Worm (Caenorhabditis elegans): ENCODE measurements around the gene srh-68.

Gene srh-68

DNA sequence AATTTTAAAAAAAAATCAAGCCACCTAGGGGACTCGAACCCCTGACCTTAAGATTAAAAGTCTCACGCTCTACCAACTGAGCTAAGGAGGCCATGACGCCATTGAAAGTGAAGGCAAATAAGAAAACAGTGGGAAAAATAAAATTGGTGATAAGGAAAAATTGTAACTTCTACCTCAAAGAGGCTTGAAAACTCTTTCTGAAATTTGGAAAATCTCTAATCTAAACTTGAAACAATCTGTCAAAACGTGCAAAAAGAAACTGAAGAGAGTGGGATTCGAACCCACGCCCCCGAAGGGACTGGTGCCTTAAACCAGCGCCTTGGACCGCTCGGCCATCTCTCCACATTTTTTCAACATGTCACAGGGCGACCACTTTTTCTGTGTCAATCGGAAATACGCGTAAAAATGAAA, 34.5 kb downstream of the srh-68 start (continued):
- TF ChIP-seq rbr-2 (tag; optimal IDR thresholded peaks at IDR 0.05): peak; percentile 27
- peak; percentile 10 for TF ChIP-seq F10B5.3 (tag; optimal IDR thresholded peaks at IDR 0.05)
- peak; percentile 77 for TF ChIP-seq T26A8.4 (GFP tag; IDR thresholded peaks at IDR 0.05)
- peak; percentile 73 for TF ChIP-seq ctbp-1 (GFP tag; IDR thresholded peaks at IDR 0.05)
- peak; percentile 65 for TF ChIP-seq duxl-1 (tag; optimal IDR thresholded peaks at IDR 0.05; ENCODE audit: poor library complexity)
- TF ChIP-seq F49E8.2 (tag; optimal IDR thresholded peaks at IDR 0.05; ENCODE audit: borderline replicate concordance): peak; percentile 51
- peak; percentile 70; the same call in 1 of the 2 replicates for TF ChIP-seq egl-43 (GFP tag; IDR thresholded peaks at IDR 0.05)
- peak; percentile 47 for TF ChIP-seq dmd-6 (GFP tag; IDR thresholded peaks at IDR 0.05)
- TF ChIP-seq hlh-30 (tag; optimal IDR thresholded peaks at IDR 0.05; ENCODE audit: insufficient read depth): peak; percentile 35
- peak; percentile 49 for TF ChIP-seq spr-1 (tag; optimal IDR thresholded peaks at IDR 0.05)
- 0 out of 2 replicates have a peak, but pooled peaks have one; percentile 17 for TF ChIP-seq arid-1 (GFP tag; conservative IDR thresholded peaks at IDR 0.05)
- TF ChIP-seq lim-7 (GFP tag; IDR thresholded peaks at IDR 0.05): peak; percentile 85
- peak; percentile 23 for TF ChIP-seq zfp-2 (tag; optimal IDR thresholded peaks at IDR 0.05)
- TF ChIP-seq tra-1 (GFP tag; IDR thresholded peaks at IDR 0.05): 0 out of 2 replicates have a peak, but pooled peaks have one; percentile 47
- peak; percentile 11 for TF ChIP-seq pqm-1 (tag; optimal IDR thresholded peaks at IDR 0.05)
- TF ChIP-seq nhr-48 (tag; optimal IDR thresholded peaks at IDR 0.05): peak; percentile 32
- TF ChIP-seq hif-1 (tag; optimal IDR thresholded peaks at IDR 0.05): peak in 1 of 2 experiments; percentile 39
- TF ChIP-seq hmg-1.1 (GFP tag; IDR thresholded peaks at IDR 0.05): peak; percentile 55
- 0 out of 2 replicates have a peak, but pooled peaks have one; percentile 8 for TF ChIP-seq F26F4.8 (GFP tag; conservative IDR thresholded peaks at IDR 0.05)

DNA sequence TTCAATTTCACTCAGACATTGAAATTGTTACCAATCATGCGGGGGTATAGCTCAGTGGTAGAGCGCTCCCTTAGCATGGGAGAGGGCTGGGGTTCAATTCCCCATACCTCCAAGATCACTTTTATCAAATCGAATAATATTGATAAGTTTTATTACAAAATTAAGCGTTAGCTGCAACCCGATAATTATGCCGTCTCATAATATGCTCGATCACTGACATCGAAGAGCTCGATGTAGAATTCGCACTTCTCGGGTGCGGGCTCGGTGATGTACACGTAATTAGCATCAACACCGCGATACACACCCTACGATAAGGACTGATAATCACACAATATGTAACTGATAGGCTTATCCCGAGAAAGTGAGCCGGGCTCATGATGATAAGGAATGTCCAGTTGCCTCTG, 35.5 kb downstream of the srh-68 start:
- no peak for TF ChIP-seq pqm-1 (tag; optimal IDR thresholded peaks at IDR 0.05)
- peak; percentile 60; the same call in 1 of the 2 replicates for TF ChIP-seq tra-1 (GFP tag; IDR thresholded peaks at IDR 0.05)
- 0 out of 2 replicates have a peak, but pooled peaks have one; percentile 68 for TF ChIP-seq F44E2.7 (GFP tag; IDR thresholded peaks at IDR 0.05)
- TF ChIP-seq saeg-2 (GFP tag; IDR thresholded peaks at IDR 0.05): no peak
- TF ChIP-seq T20F7.1 (GFP tag; optimal IDR thresholded peaks at IDR 0.05): no peak
- no peak for TF ChIP-seq lsy-2 (tag; optimal IDR thresholded peaks at IDR 0.05)
- TF ChIP-seq daf-16 (GFP tag; optimal IDR thresholded peaks at IDR 0.05): peak; percentile 42 to 84
- no peak for TF ChIP-seq daf-16 (tag; optimal IDR thresholded peaks at IDR 0.05)
- TF ChIP-seq hmg-1.1 (GFP tag; IDR thresholded peaks at IDR 0.05): no peak
- TF ChIP-seq daf-12 (tag; optimal IDR thresholded peaks at IDR 0.05): no peak
- TF ChIP-seq lir-3 (tag; optimal IDR thresholded peaks at IDR 0.05): no peak
- no peak for TF ChIP-seq cey-2 (tag; optimal IDR thresholded peaks at IDR 0.05; ENCODE audit: borderline replicate concordance, insufficient read depth)
- no peak for TF ChIP-seq skn-1 (tag; optimal IDR thresholded peaks at IDR 0.05)
- TF ChIP-seq mep-1 (tag; optimal IDR thresholded peaks at IDR 0.05): no peak
- no peak for TF ChIP-seq dve-1 (tag; optimal IDR thresholded peaks at IDR 0.05; ENCODE audit: insufficient read depth)
- TF ChIP-seq ceh-20 (GFP tag; IDR thresholded peaks at IDR 0.05): no peak
- no peak for TF ChIP-seq ZK546.5 (tag; optimal IDR thresholded peaks at IDR 0.05)
- TF ChIP-seq nhr-102 (tag; optimal IDR thresholded peaks at IDR 0.05): peak; percentile 58
- TF ChIP-seq pha-4 (GFP tag; IDR thresholded peaks at IDR 0.05): peak; percentile 45; the same call in 1 of the 2 replicates
- TF ChIP-seq pha-4 (tag; optimal IDR thresholded peaks at IDR 0.05): no peak
- no peak for TF ChIP-seq zfp-3 (GFP tag; conservative IDR thresholded peaks at IDR 0.05)
- no peak for TF ChIP-seq dpl-1 (GFP tag; optimal IDR thresholded peaks at IDR 0.05)
- peak; percentile 4 for TF ChIP-seq F49E8.2 (tag; optimal IDR thresholded peaks at IDR 0.05; ENCODE audit: borderline replicate concordance)
- TF ChIP-seq Y5F2A.4 (GFP tag; optimal IDR thresholded peaks at IDR 0.05): no peak
- no peak for TF ChIP-seq zag-1 (tag; optimal IDR thresholded peaks at IDR 0.05)
- TF ChIP-seq ZK337.2 (GFP tag; IDR thresholded peaks at IDR 0.05): 0 out of 2 replicates have a peak, but pooled peaks have one; percentile 40
- TF ChIP-seq lim-7 (GFP tag; IDR thresholded peaks at IDR 0.05): peak; percentile 74
- no peak for TF ChIP-seq ctbp-1 (GFP tag; IDR thresholded peaks at IDR 0.05)
- no peak for TF ChIP-seq nhr-42 (GFP tag; IDR thresholded peaks at IDR 0.05)
- TF ChIP-seq nhr-48 (tag; optimal IDR thresholded peaks at IDR 0.05): peak; percentile 9
- TF ChIP-seq snpc-4 (tag; optimal IDR thresholded peaks at IDR 0.05): no peak
- no peak for TF ChIP-seq ceh-28 (tag; optimal IDR thresholded peaks at IDR 0.05)
- peak; percentile 54 for TF ChIP-seq lin-13 (GFP tag; optimal IDR thresholded peaks at IDR 0.05)
- no peak for TF ChIP-seq nhr-11 (tag; optimal IDR thresholded peaks at IDR 0.05)
- TF ChIP-seq madf-9 (GFP tag; conservative IDR thresholded peaks at IDR 0.05): 0 out of 2 replicates have a peak, but pooled peaks have one; percentile 36
- peak; percentile 49; the same call in 1 of the 2 replicates for TF ChIP-seq lin-1 (GFP tag; IDR thresholded peaks at IDR 0.05)
